Worm (Caenorhabditis elegans): ENCODE data around the gene emb-5.

The emb-5 gene

ce11 chrIII:4720620-4721227 lies at the start of gene emb-5:
Gene emb-5 (minus strand): TSS chrIII:4720670.
- TF ChIP-seq nhr-23 (tag; optimal IDR thresholded peaks at IDR 0.05) (no peak), lin-11 (tag; optimal IDR thresholded peaks at IDR 0.05) (peak; percentile 32), nhr-21 (tag; optimal IDR thresholded peaks at IDR 0.05) (peak; percentile 6), unc-62 (GFP tag; optimal IDR thresholded peaks at IDR 0.05) (no peak), elt-3 (tag; optimal IDR thresholded peaks at IDR 0.05) (no peak), gmeb-1 (tag; optimal IDR thresholded peaks at IDR 0.05) (peak; percentile 95), lin-39 (tag; optimal IDR thresholded peaks at IDR 0.05) (no peak), F13H6.1 (tag; optimal IDR thresholded peaks at IDR 0.05) (no peak), ZK546.5 (tag; optimal IDR thresholded peaks at IDR 0.05) (no peak), unc-55 (GFP tag; optimal IDR thresholded peaks at IDR 0.05) (peak; percentile 83), egl-27 (tag; optimal IDR thresholded peaks at IDR 0.05) (peak; percentile 9), C34F6.9 (tag; optimal IDR thresholded peaks at IDR 0.05) (peak; percentile 62), mab-5 (tag; optimal IDR thresholded peaks at IDR 0.05) (peak; percentile 75), ztf-4 (tag; optimal IDR thresholded peaks at IDR 0.05) (no peak), ama-1 (optimal IDR thresholded peaks at IDR 0.05) (no peak), crh-2 (tag; optimal IDR thresholded peaks at IDR 0.05) (peak; percentile 65), dmd-4 (tag; optimal IDR thresholded peaks at IDR 0.05) (no peak), R02D3.7 (tag; optimal IDR thresholded peaks at IDR 0.05) (no peak), Y55F3AM.14 (GFP tag; optimal IDR thresholded peaks at IDR 0.05) (no peak), mbf-1 (tag; optimal IDR thresholded peaks at IDR 0.05) (no peak), unc-39 (tag; optimal IDR thresholded peaks at IDR 0.05) (no peak), alr-1 (tag; optimal IDR thresholded peaks at IDR 0.05) (no peak), ztf-1 (GFP tag; conservative IDR thresholded peaks at IDR 0.05) (no peak), nhr-10 (tag; optimal IDR thresholded peaks at IDR 0.05) (no peak), ceh-16 (tag; optimal IDR thresholded peaks at IDR 0.05) (no peak), snpc-4 (tag; optimal IDR thresholded peaks at IDR 0.05) (no peak), fos-1 (tag; optimal IDR thresholded peaks at IDR 0.05) (peak; percentile 1), nhr-25 (tag; optimal IDR thresholded peaks at IDR 0.05) (no peak), elt-1 (tag; optimal IDR thresholded peaks at IDR 0.05) (no peak), peb-1 (tag; optimal IDR thresholded peaks at IDR 0.05) (no peak), nhr-11 (tag; optimal IDR thresholded peaks at IDR 0.05) (no peak), nhr-77 (tag; optimal IDR thresholded peaks at IDR 0.05) (no peak), zag-1 (tag; optimal IDR thresholded peaks at IDR 0.05) (no peak), ztf-11 (tag; optimal IDR thresholded peaks at IDR 0.05) (no peak), lsy-2 (tag; optimal IDR thresholded peaks at IDR 0.05) (peak; percentile 56 to 81), skn-1 (tag; optimal IDR thresholded peaks at IDR 0.05) (no peak), lin-13 (GFP tag; optimal IDR thresholded peaks at IDR 0.05) (no peak), sma-3 (GFP tag; optimal IDR thresholded peaks at IDR 0.05) (peak; percentile 45), sem-4 (tag; optimal IDR thresholded peaks at IDR 0.05) (no peak), blmp-1 (tag; optimal IDR thresholded peaks at IDR 0.05; ENCODE audit: insufficient read depth) (no peak), nhr-12 (tag; optimal IDR thresholded peaks at IDR 0.05) (no peak), nhr-129 (tag; optimal IDR thresholded peaks at IDR 0.05) (peak; percentile 71), ceh-82 (tag; optimal IDR thresholded peaks at IDR 0.05) (no peak), sma-9 (GFP tag; optimal IDR thresholded peaks at IDR 0.05) (peak; percentile 69), sma-9 (tag; optimal IDR thresholded peaks at IDR 0.05) (no peak), nhr-237 (tag; optimal IDR thresholded peaks at IDR 0.05) (no peak), mdl-1 (tag; optimal IDR thresholded peaks at IDR 0.05) (no peak), aly-2 (tag; optimal IDR thresholded peaks at IDR 0.05) (no peak), nhr-6 (tag; optimal IDR thresholded peaks at IDR 0.05) (no peak)
